Fruit fly (Drosophila melanogaster) whole organism, embryonic: ENCODE measurements around the gene CG7914.

Experiments
- Abd-B ChIP-seq: fragments of 200-800 bp; sonication (Bioruptor generic); optimal IDR thresholded peaks from 2 replicates; lab custom pipeline; 2018; ENCODE audit warnings: missing biosample characterization, mild to moderate bottlenecking, missing genetic modification characterization, moderate library complexity
- B-H2 ChIP-seq: fragments of 200-800 bp; sonication (Bioruptor generic); optimal IDR thresholded peaks from 2 replicates; lab custom pipeline; 2018; ENCODE audit warnings: missing biosample characterization, mild to moderate bottlenecking, missing genetic modification characterization
- CG10274 ChIP-seq: fragments of 200-800 bp; sonication (Bioruptor generic); optimal IDR thresholded peaks from 3 replicates; lab custom pipeline; 2017; ENCODE audit warnings: missing biosample characterization, mild to moderate bottlenecking, missing genetic modification characterization
- CG1233 ChIP-seq: fragments of 200-800 bp; sonication (Bioruptor generic); optimal IDR thresholded peaks from 4 replicates; lab custom pipeline; 2018; ENCODE audit warnings: missing biosample characterization, mild to moderate bottlenecking, missing genetic modification characterization
- CG17359 ChIP-seq: fragments of 200-800 bp; sonication (Bioruptor generic); optimal IDR thresholded peaks from 3 replicates; lab custom pipeline; 2018; ENCODE audit warnings: missing biosample characterization, mild to moderate bottlenecking, missing genetic modification characterization, moderate library complexity
- CG18011 ChIP-seq: fragments of 200-800 bp; sonication (Bioruptor generic); optimal IDR thresholded peaks from 2 replicates; lab custom pipeline; 2017; ENCODE audit warnings: missing biosample characterization, missing genetic modification characterization, mild to moderate bottlenecking, moderate library complexity, missing genotype
- CG1832 ChIP-seq: fragments of 200-800 bp; sonication (Bioruptor generic); optimal IDR thresholded peaks from 2 replicates; lab custom pipeline; 2017; ENCODE audit warnings: missing biosample characterization, mild to moderate bottlenecking, missing genetic modification characterization, inconsistent platforms
- CG32772 ChIP-seq: fragments of 200-800 bp; sonication (Bioruptor generic); IDR thresholded peaks from 2 replicates; pipeline ENCODE4 v1.3.6; 2022; ENCODE audit warnings: missing biosample characterization, missing genetic modification characterization
- CG34224 ChIP-seq: fragments of 200-800 bp; sonication (Bioruptor generic); IDR thresholded peaks from 3 replicates; pipeline ENCODE4 v1.3.6; 2022; ENCODE audit warnings: missing biosample characterization, missing genetic modification characterization; ENCODE audit not compliant: partially characterized antibody
- CG34376 ChIP-seq: fragments of 200-800 bp; sonication (Bioruptor generic); optimal IDR thresholded peaks from 2 replicates; lab custom pipeline; 2018; ENCODE audit warnings: missing biosample characterization, mild to moderate bottlenecking, missing genetic modification characterization
- CG4854 ChIP-seq: fragments of 200-800 bp; sonication (Bioruptor generic); optimal IDR thresholded peaks from 2 replicates; lab custom pipeline; 2016; ENCODE audit warnings: missing biosample characterization, missing genetic modification characterization, inconsistent platforms
- CG5180 ChIP-seq: fragments of 200-800 bp; sonication (Bioruptor generic); optimal IDR thresholded peaks from 3 replicates; lab custom pipeline; 2017; ENCODE audit warnings: missing biosample characterization, missing genetic modification characterization, mild to moderate bottlenecking, moderate library complexity, missing genetic modification reagents
- CG5953 ChIP-seq: fragments of 200-800 bp; sonication (Bioruptor generic); IDR thresholded peaks from 2 replicates; pipeline ENCODE4 v1.3.6; 2022; ENCODE audit warnings: missing biosample characterization, missing genetic modification characterization
- CG6254 ChIP-seq: fragments of 200-800 bp; sonication (Bioruptor generic); optimal IDR thresholded peaks from 3 replicates; lab custom pipeline; 2017; ENCODE audit warnings: mild to moderate bottlenecking, missing biosample characterization, missing genetic modification reagents, missing genetic modification characterization
- CG6654 ChIP-seq: fragments of 200-800 bp; sonication (Bioruptor generic); optimal IDR thresholded peaks from 2 replicates; lab custom pipeline; 2017; ENCODE audit warnings: missing biosample characterization, mild to moderate bottlenecking, missing genetic modification characterization
- CG7745 ChIP-seq: fragments of 200-800 bp; sonication (Bioruptor generic); optimal IDR thresholded peaks from 2 replicates; lab custom pipeline; 2018; ENCODE audit warnings: missing biosample characterization, mild to moderate bottlenecking, missing genetic modification characterization, moderate library complexity
- CG8359 ChIP-seq: fragments of 200-800 bp; sonication (Bioruptor generic); optimal IDR thresholded peaks from 2 replicates; lab custom pipeline; 2017; ENCODE audit warnings: missing biosample characterization, mild to moderate bottlenecking, missing genetic modification characterization, borderline replicate concordance
- CG9817 ChIP-seq: fragments of 200-800 bp; sonication (Bioruptor generic); optimal IDR thresholded peaks from 2 replicates; lab custom pipeline; 2018; ENCODE audit warnings: missing biosample characterization, mild to moderate bottlenecking, missing genetic modification characterization, moderate library complexity
- CTCF ChIP-seq: fragments of 200-800 bp; sonication (Bioruptor generic); optimal IDR thresholded peaks from 2 replicates; lab custom pipeline; 2017; ENCODE audit warnings: missing biosample characterization, mild to moderate bottlenecking, missing genetic modification characterization, moderate library complexity
- Dad ChIP-seq: fragments of 200-800 bp; sonication (Bioruptor generic); optimal IDR thresholded peaks from 3 replicates; lab custom pipeline; 2016; ENCODE audit warnings: missing biosample characterization, missing genetic modification characterization
- Dp ChIP-seq: fragments of 200-800 bp; sonication (Bioruptor generic); optimal IDR thresholded peaks from 2 replicates; lab custom pipeline; 2018; ENCODE audit warnings: missing biosample characterization, mild to moderate bottlenecking, missing genetic modification characterization, moderate library complexity
- E2f2 ChIP-seq: fragments of 200-800 bp; sonication (Bioruptor generic); IDR thresholded peaks from 2 replicates; pipeline ENCODE4 v1.3.6; 2022; ENCODE audit warnings: missing biosample characterization, missing genetic modification characterization
- Elba2 ChIP-seq: fragments of 200-800 bp; sonication (Bioruptor generic); optimal IDR thresholded peaks from 3 replicates; lab custom pipeline; 2016; ENCODE audit warnings: missing biosample characterization, missing genetic modification characterization
- Ets97D ChIP-seq: fragments of 200-800 bp; sonication (Bioruptor generic); optimal IDR thresholded peaks from 3 replicates; lab custom pipeline; 2016; ENCODE audit warnings: missing biosample characterization, missing genetic modification characterization
- Hsf ChIP-seq: fragments of 200-800 bp; sonication (Bioruptor generic); optimal IDR thresholded peaks from 3 replicates; lab custom pipeline; 2016; ENCODE audit warnings: missing biosample characterization, missing genetic modification characterization
- MBD-R2 ChIP-seq: fragments of 200-800 bp; sonication (Bioruptor generic); IDR thresholded peaks from 2 replicates; pipeline ENCODE4 v1.3.6; 2022; ENCODE audit warnings: missing biosample characterization, missing genetic modification characterization
- Med ChIP-seq: fragments of 200-800 bp; sonication (Bioruptor generic); peaks from one replicate; lab custom pipeline; 2016; ENCODE audit warnings: missing biosample characterization, missing genetic modification characterization, mild to moderate bottlenecking, inconsistent platforms, moderate library complexity
- Oli ChIP-seq: fragments of 200-800 bp; sonication (Bioruptor generic); optimal IDR thresholded peaks from 2 replicates; lab custom pipeline; 2018; ENCODE audit warnings: missing biosample characterization, mild to moderate bottlenecking, missing genetic modification characterization, moderate library complexity
- Pdp1 ChIP-seq, 2 experiments: fragments of 200-800 bp; sonication (Bioruptor generic); optimal IDR thresholded peaks; 3 replicates each; lab custom pipeline; 2016; ENCODE audit warnings: missing biosample characterization in 2 of 2, missing genetic modification characterization in 2 of 2, mild to moderate bottlenecking in 1 of 2, moderate library complexity in 1 of 2
- Scr ChIP-seq: fragments of 200-800 bp; sonication (Bioruptor generic); IDR thresholded peaks from 2 replicates; pipeline ENCODE4 v1.3.6; 2022; ENCODE audit warnings: missing biosample characterization, missing genetic modification characterization; ENCODE audit not compliant: partially characterized antibody
- ara ChIP-seq: fragments of 200-800 bp; sonication (Bioruptor generic); IDR thresholded peaks from 2 replicates; pipeline ENCODE4 v1.3.6; 2022; ENCODE audit warnings: missing biosample characterization, missing genetic modification characterization
- chinmo ChIP-seq: fragments of 200-800 bp; sonication (Bioruptor generic); IDR thresholded peaks from 4 replicates; pipeline ENCODE4 v1.3.6; 2022; ENCODE audit warnings: missing biosample characterization, missing genetic modification characterization; ENCODE audit not compliant: partially characterized antibody
- esg ChIP-seq: fragments of 200-800 bp; sonication (Bioruptor generic); conservative IDR thresholded peaks from 2 replicates; pipeline ENCODE4 v1.3.6; 2022; ENCODE audit warnings: missing biosample characterization, missing genetic modification characterization
- grau ChIP-seq: fragments of 200-800 bp; optimal IDR thresholded peaks from 3 replicates; lab custom pipeline; 2019; ENCODE audit warnings: missing biosample characterization, mild to moderate bottlenecking, missing genetic modification characterization, moderate library complexity
- grn ChIP-seq: fragments of 200-800 bp; sonication (Bioruptor generic); optimal IDR thresholded peaks from 3 replicates; lab custom pipeline; 2017; ENCODE audit warnings: missing biosample characterization, missing genetic modification characterization
- insv ChIP-seq, 2 experiments: fragments of 200-800 bp; sonication (Bioruptor generic); optimal IDR thresholded peaks; 3 replicates each; lab custom pipeline; 2016 to 2018; ENCODE audit warnings: missing biosample characterization in 2 of 2, missing genetic modification characterization in 2 of 2
- ken ChIP-seq: fragments of 200-800 bp; sonication (Bioruptor generic); IDR thresholded peaks from 3 replicates; pipeline ENCODE4 v1.3.6; 2022; ENCODE audit warnings: missing biosample characterization, missing genetic modification characterization
- knrl ChIP-seq: fragments of 200-800 bp; sonication (Bioruptor generic); IDR thresholded peaks from 3 replicates; pipeline ENCODE4 v1.3.6; 2022; ENCODE audit warnings: missing biosample characterization, missing genetic modification characterization; ENCODE audit not compliant: partially characterized antibody
- mld ChIP-seq: fragments of 200-800 bp; sonication (Bioruptor generic); IDR thresholded peaks from 3 replicates; pipeline ENCODE4 v1.3.6; 2022; ENCODE audit warnings: missing biosample characterization, missing genetic modification characterization; ENCODE audit not compliant: partially characterized antibody
- nmo ChIP-seq: fragments of 200-800 bp; sonication (Bioruptor generic); optimal IDR thresholded peaks from 2 replicates; lab custom pipeline; 2018; ENCODE audit warnings: missing biosample characterization, mild to moderate bottlenecking, missing genetic modification characterization, moderate library complexity
- phol ChIP-seq: fragments of 200-800 bp; sonication (Bioruptor generic); optimal IDR thresholded peaks from 3 replicates; lab custom pipeline; 2018; ENCODE audit warnings: missing biosample characterization, mild to moderate bottlenecking, missing genetic modification characterization, moderate library complexity
- pzg ChIP-seq: fragments of 200-800 bp; sonication (Bioruptor generic); optimal IDR thresholded peaks from 3 replicates; lab custom pipeline; 2018; ENCODE audit warnings: missing biosample characterization, mild to moderate bottlenecking, missing genetic modification characterization, moderate library complexity
- sc ChIP-seq, 3 experiments: fragments of >200 bp in 2 of 3; fragments of 200-800 bp in 1 of 3; sonication (Bioruptor generic) in 1 of 3; optimal IDR thresholded peaks; 2 replicates in 2 of 3; 3 replicates in 1 of 3; lab custom pipeline; 2017; ENCODE audit warnings: mild to moderate bottlenecking in 1 of 3, missing biosample characterization in 1 of 3, missing genetic modification characterization in 1 of 3, missing genetic modification reagents in 1 of 3
- sens ChIP-seq: fragments of 200-800 bp; sonication (Bioruptor generic); peaks from one replicate; lab custom pipeline; 2016; ENCODE audit warnings: missing biosample characterization, missing genetic modification characterization
- sqz ChIP-seq: fragments of 200-800 bp; sonication (Bioruptor generic); optimal IDR thresholded peaks from 3 replicates; lab custom pipeline; 2018; ENCODE audit warnings: missing biosample characterization, mild to moderate bottlenecking, missing genetic modification characterization
- stwl ChIP-seq: fragments of 200-800 bp; sonication (Bioruptor generic); optimal IDR thresholded peaks from 3 replicates; lab custom pipeline; 2018; ENCODE audit warnings: missing biosample characterization, mild to moderate bottlenecking, missing genetic modification characterization, moderate library complexity
- vvl ChIP-seq: fragments of 200-800 bp; sonication (Bioruptor generic); IDR thresholded peaks from 2 replicates; pipeline ENCODE4 v1.3.6; 2022; ENCODE audit warnings: missing biosample characterization, missing genetic modification characterization
- zen ChIP-seq: fragments of 200-800 bp; sonication (Bioruptor generic); optimal IDR thresholded peaks from 3 replicates; lab custom pipeline; 2018; ENCODE audit warnings: missing biosample characterization, mild to moderate bottlenecking, missing genetic modification characterization, moderate library complexity

Gene CG7914

DNA sequence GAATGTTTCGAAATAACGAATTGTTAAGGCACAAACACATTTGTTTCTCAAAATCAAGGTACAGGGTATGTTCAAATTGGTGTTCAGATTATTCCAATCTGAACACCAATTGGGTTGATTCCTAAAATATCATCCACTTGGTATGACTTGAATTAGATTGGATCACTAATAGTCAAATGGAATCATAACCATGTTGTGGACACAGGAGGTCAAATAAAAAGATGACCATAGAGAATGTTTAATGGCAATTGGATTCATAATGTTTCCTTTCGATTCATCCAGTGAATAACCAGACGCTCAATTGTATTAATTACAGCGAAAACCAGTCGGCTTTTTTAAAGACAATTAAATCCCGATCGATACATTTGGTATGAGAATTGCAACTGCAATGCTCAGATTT, 2.2 kb downstream of the CG7914 start:
- peak; percentile 82 for TF ChIP-seq Elba2
- peak in 1 of 2 experiments; percentile 68 for TF ChIP-seq insv (GFP tag; optimal IDR thresholded peaks at IDR 0.05; lab: Kevin White, UChicago)
- TF ChIP-seq CG8359, result no peak
- TF ChIP-seq, all 482 proteins: peak for 2

DNA sequence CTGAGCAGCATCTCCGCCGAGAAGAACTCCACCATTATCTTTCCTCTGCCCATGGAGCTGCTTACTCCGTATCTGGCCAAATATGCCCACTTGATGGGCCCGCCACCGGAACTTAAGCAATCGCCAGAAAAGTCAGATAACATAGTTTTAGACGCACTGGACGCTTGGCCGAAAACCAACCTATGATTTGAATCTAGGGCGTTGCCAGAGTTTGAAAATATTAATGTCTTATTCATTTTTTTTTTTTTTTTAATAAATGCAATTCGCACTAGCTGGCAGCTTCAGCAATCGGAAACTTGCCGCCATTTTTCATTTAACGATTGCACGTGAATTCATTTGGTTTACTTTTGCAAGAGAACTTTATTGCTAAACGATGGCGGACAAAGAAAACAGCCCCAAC, 3.3 kb downstream of the CG7914 start, which contains the start of gene HP1D3csd:
Gene HP1D3csd, plus strand, starts transcription at position 312 of the 400 bp plus-strand sequence.
- TF ChIP-seq chinmo, result 0 out of 4 replicates have a peak, but pooled peaks have one; percentile 47
- TF ChIP-seq Oli (tag; lab: Kevin White, UChicago), result no peak
- TF ChIP-seq CG34376 (GFP tag; lab: Kevin White, UChicago), result no peak
- peak; percentile 65; the same call in 1 of the 2 replicates for TF ChIP-seq vvl
- TF ChIP-seq Dp, result peak; percentile 13
- no peak for TF ChIP-seq ken
- no peak for TF ChIP-seq CG1233 (GFP tag; lab: Kevin White, UChicago)
- TF ChIP-seq CTCF, result peak; percentile 25
- TF ChIP-seq CG10274 (GFP tag; lab: Kevin White, UChicago), result no peak
- TF ChIP-seq sqz, result peak; percentile 39
- TF ChIP-seq CG9817 (tag; lab: Kevin White, UChicago), result no peak
- no peak for TF ChIP-seq CG5953
- peak; percentile 94 for TF ChIP-seq CG17359 (tag; lab: Kevin White, UChicago)
- TF ChIP-seq CG18011, result no peak
- no peak for TF ChIP-seq B-H2 (GFP tag; lab: Kevin White, UChicago)
- no peak for TF ChIP-seq ara
- peak; percentile 12 for TF ChIP-seq grn (GFP tag; lab: Kevin White, UChicago)
- TF ChIP-seq MBD-R2 (GFP tag; lab: Robert Waterston, UW), result 0 out of 2 replicates have a peak, but pooled peaks have one; percentile 14
- TF ChIP-seq grau (tag; lab: Kevin White, UChicago), result no peak
- TF ChIP-seq Abd-B (GFP tag; lab: Kevin White, UChicago), result peak; percentile 33
- TF ChIP-seq Hsf (GFP tag; lab: Kevin White, UChicago), result no peak
- TF ChIP-seq CG6654 (GFP tag; lab: Kevin White, UChicago), result peak; percentile 98
- TF ChIP-seq Med (GFP tag; lab: Kevin White, UChicago), result peak; percentile 52
- no peak for TF ChIP-seq CG7745 (tag; lab: Kevin White, UChicago)
- TF ChIP-seq Scr, result no peak
- TF ChIP-seq Ets97D (GFP tag; lab: Kevin White, UChicago), result peak; percentile 79
- TF ChIP-seq CG5180, result no peak
- peak; percentile 84 for TF ChIP-seq phol (tag; lab: Kevin White, UChicago)
- peak; percentile 72 for TF ChIP-seq E2f2
- TF ChIP-seq pzg (GFP tag; lab: Kevin White, UChicago), result peak; percentile 9
- TF ChIP-seq CG4854 (GFP tag; lab: Kevin White, UChicago), result no peak
- TF ChIP-seq stwl (tag; lab: Kevin White, UChicago), result peak; percentile 29
- TF ChIP-seq CG34224 (GFP tag; lab: Robert Waterston, UW), result no peak
- peak; percentile 3 for TF ChIP-seq nmo (GFP tag; lab: Kevin White, UChicago)
- TF ChIP-seq knrl (GFP tag; lab: Robert Waterston, UW), result 0 out of 3 replicates have a peak, but pooled peaks have one; percentile 9
- peak; percentile 73 for TF ChIP-seq CG32772 (GFP tag; lab: Robert Waterston, UW)
- TF ChIP-seq esg (GFP tag; lab: Robert Waterston, UW), result no peak
- TF ChIP-seq mld, result 0 out of 3 replicates have a peak, but pooled peaks have one; percentile 27
- TF ChIP-seq CG1832 (GFP tag; lab: Kevin White, UChicago), result no peak
- peak in 1 of 2 experiments; percentile 38 for TF ChIP-seq Pdp1 (GFP tag; optimal IDR thresholded peaks at IDR 0.05; lab: Kevin White, UChicago)
- no peak for TF ChIP-seq CG6254 (GFP tag; lab: Kevin White, UChicago)
- TF ChIP-seq sc (optimal IDR thresholded peaks at IDR 0.05; lab: Kevin White, UChicago), result no peak
- no peak for TF ChIP-seq sc (GFP tag; optimal IDR thresholded peaks at IDR 0.05; lab: Kevin White, UChicago)
- peak; percentile 5 for TF ChIP-seq zen (tag; lab: Kevin White, UChicago)
- peak; percentile 61 for TF ChIP-seq sens (GFP tag; lab: Kevin White, UChicago)
- no peak for TF ChIP-seq Dad
- TF ChIP-seq, all 482 proteins: peak for 23
